Worm (Caenorhabditis elegans): ENCODE data around the gene polq-1.

Gene polq-1

DNA sequence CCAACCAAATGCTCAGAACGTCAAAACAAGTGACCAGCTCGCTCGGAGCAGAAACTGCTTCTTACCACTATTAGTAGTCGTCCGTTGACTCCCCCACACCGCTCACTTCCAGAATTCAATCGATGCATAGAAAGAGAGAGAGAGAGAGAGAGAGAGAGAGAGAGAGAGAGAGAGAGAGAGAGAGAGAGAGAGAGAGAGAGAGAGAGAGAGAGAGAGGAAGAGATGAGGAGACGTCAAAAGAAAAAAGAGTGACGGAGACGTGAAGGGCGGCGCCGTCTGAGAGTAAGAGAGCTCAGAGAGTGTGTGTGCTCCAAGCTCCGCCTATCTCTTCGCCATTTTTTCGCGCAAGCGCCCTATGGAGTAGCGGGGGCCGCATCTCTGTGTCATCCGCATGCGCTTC, 47.8 kb downstream of the polq-1 start, which contains the start of gene ida-1:
TSS of gene ida-1 (plus strand) at position 336 of the 400 bp plus-strand sequence.
- TF ChIP-seq W03F9.2 (tag; optimal IDR thresholded peaks at IDR 0.05) = no peak
- peak; percentile 41 for TF ChIP-seq him-1 (tag; optimal IDR thresholded peaks at IDR 0.05)

DNA sequence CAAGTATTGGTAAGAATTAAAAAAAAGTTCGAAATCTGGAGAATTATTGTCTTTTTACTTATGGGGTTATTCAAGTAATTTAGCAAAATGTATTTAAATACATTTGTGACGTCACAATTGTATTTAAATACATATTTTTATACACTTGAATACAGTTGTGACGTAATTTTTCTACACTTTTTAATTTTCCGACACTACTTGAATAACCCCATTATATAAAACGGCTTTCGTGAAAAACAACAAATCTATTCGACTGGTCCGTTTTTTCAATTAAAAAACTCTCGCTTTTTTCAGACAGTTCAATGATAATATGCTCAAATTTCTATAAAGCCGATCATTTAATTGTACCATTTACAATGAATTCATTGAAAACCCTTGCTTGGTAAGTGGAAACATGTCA, 52.5 kb downstream of the polq-1 start:
- TF ChIP-seq him-1 (tag; optimal IDR thresholded peaks at IDR 0.05) = no peak
- no peak for TF ChIP-seq dao-5 (tag; optimal IDR thresholded peaks at IDR 0.05)
- TF ChIP-seq W03F9.2 (tag; optimal IDR thresholded peaks at IDR 0.05) = no peak

DNA sequence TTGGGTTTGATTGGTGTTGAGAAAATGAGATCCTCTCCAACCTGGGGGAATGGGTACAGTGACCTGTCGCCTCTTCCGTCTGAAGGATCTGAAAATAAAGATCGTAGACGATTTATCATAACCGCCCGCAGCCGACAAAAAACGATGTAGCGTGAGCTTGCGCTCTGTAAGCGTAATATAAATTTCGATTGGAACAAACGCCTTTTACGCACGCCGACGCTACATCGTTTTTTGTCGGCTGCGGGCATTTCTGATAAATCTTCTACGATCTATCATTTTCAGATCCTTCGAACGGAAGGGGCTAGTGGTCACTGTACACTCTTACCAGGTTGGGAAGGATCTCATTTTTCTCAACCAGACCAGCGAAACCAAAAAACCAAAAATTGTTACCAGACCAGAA, 54.6 kb downstream of the polq-1 start:
- TF ChIP-seq him-1 (tag; optimal IDR thresholded peaks at IDR 0.05) = no peak
- TF ChIP-seq dao-5 (tag; optimal IDR thresholded peaks at IDR 0.05) = no peak
- no peak for TF ChIP-seq W03F9.2 (tag; optimal IDR thresholded peaks at IDR 0.05)

DNA sequence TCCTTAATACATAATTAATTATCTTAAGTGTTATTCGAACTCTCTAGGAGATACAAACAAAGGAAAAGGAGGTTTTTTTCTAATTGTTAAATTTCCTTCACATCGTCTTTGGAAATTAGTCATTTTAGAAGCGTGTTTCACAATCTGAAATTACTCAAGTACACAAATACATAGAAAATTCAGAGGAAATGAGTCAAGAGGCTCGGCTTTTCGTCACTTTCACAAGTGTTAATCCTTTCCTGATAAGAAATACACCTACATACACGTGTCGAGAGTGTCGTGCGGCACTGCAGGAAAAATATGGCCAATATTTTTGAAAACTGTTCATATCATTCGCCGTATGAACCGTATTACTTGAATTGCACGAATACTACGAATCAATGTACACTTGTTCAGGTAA, 55.8 kb downstream of the polq-1 start, which contains the start of gene B0244.4:
TSS of gene B0244.4 (plus strand) at position 301 of the 400 bp plus-strand sequence.
- TF ChIP-seq him-1 (tag; optimal IDR thresholded peaks at IDR 0.05) = no peak
- TF ChIP-seq W03F9.2 (tag; optimal IDR thresholded peaks at IDR 0.05) = no peak
- no peak for TF ChIP-seq dao-5 (tag; optimal IDR thresholded peaks at IDR 0.05)

DNA sequence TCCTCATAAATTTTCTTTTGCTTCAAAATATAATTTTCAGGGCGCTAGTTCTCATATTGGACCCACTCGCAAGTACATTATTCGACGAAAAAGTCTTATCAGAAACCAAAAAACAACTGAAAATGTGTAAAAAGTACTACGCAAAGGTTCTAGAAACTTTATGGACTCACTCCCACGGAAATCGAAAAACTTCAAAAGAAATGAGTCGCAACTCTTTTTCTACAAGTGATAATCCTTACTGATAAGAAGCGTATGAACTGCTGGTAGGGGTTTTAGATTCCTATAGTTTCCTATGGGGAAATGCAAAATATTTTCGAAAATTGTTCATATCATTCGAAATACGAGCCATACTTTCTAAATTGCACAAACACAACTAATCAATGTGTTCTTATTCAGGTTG, 58.4 kb downstream of the polq-1 start, which contains the start of gene B0244.5:
TSS of gene B0244.5 (plus strand) at position 301 of the 400 bp plus-strand sequence.
- TF ChIP-seq W03F9.2 (tag; optimal IDR thresholded peaks at IDR 0.05) (no peak), dao-5 (tag; optimal IDR thresholded peaks at IDR 0.05) (no peak), him-1 (tag; optimal IDR thresholded peaks at IDR 0.05) (no peak)

DNA sequence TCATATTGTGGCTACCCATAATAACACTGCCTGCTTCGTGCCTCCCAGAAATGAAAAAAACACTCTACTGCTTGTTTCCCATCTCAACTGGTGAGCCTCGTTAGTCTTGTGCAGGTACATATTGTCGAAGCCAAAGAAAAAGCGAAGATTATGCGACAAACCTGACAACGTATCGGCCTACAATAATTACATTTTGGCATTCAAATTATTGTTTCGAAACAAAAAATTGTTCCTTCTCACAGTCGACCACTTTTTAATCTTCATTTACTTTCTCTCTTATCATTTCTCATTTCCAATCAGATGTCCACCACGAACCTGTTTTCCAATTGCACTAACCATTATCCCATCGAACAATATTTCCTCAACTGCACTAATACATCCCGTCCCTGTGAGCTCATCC, 59.9 kb downstream of the polq-1 start, which contains the start of gene B0244.15:
TSS of gene B0244.15 (plus strand) at position 301 of the 400 bp plus-strand sequence.
- no peak for TF ChIP-seq him-1 (tag; optimal IDR thresholded peaks at IDR 0.05)
- no peak for TF ChIP-seq W03F9.2 (tag; optimal IDR thresholded peaks at IDR 0.05)
- no peak for TF ChIP-seq dao-5 (tag; optimal IDR thresholded peaks at IDR 0.05)
